Worm (Caenorhabditis elegans): ENCODE results near the gene F40G12.10.

DNA sequence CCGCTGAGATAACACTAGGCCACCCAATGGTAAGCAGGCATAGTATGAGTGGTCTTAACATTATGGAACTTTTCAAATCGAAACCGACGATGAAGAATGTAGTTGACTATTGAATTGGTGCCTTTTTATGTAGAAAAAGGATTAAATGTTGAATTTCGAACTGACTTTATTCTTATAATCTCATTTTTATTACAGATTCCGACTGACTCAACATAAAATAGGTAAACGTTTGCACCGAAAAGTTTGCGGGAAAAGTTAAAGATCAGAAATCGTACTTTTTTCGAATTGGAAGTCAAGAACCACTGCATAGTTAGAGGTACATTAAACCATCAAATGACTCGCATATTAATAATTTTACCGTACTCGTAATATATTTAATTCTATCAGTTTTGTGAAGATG, 29.1 kb upstream of the F40G12.10 start, which contains the start of gene K02E11.7:
- no peak for TF ChIP-seq ceh-14 (tag; optimal IDR thresholded peaks at IDR 0.05)
- TF ChIP-seq nfya-1 (tag; optimal IDR thresholded peaks at IDR 0.05): no peak
